Worm (Caenorhabditis elegans) whole organism, L3 larva: Measurements from ENCODE around the gene phy-4.

Source experiments
- R02D3.7 ChIP-seq: fragments of 150-350 bp; optimal IDR thresholded peaks from 2 replicates; lab custom pipeline; 2014; ENCODE audit warnings: missing biosample characterization, missing genetic modification characterization
- aly-2 ChIP-seq: fragments of 150-350 bp; optimal IDR thresholded peaks from 2 replicates; lab custom pipeline; 2014; ENCODE audit warnings: missing biosample characterization, missing genetic modification characterization
- ceh-16 ChIP-seq: sonication (generic microtip); optimal IDR thresholded peaks from 2 replicates; lab custom pipeline; 2017; ENCODE audit warnings: missing biosample characterization, missing genetic modification characterization
- ceh-28 ChIP-seq: fragments of 150-350 bp; optimal IDR thresholded peaks from 2 replicates; lab custom pipeline; 2014; ENCODE audit warnings: missing biosample characterization, missing genetic modification reagents, missing genetic modification characterization
- ceh-82 ChIP-seq: fragments of 150-350 bp; optimal IDR thresholded peaks from 2 replicates; lab custom pipeline; 2014; ENCODE audit warnings: missing biosample characterization, missing genetic modification characterization
- elt-1 ChIP-seq: fragments of 150-350 bp; optimal IDR thresholded peaks from 2 replicates; lab custom pipeline; 2014; ENCODE audit warnings: missing biosample characterization, missing genetic modification characterization
- elt-2 ChIP-seq: sonication (generic microtip); optimal IDR thresholded peaks from 2 replicates; lab custom pipeline; 2016; ENCODE audit warnings: missing genetic modification reagents, mild to moderate bottlenecking, missing genetic modification characterization, missing compliant biosample characterization
- fkh-10 ChIP-seq: sonication (generic microtip); optimal IDR thresholded peaks from 2 replicates; lab custom pipeline; 2017; ENCODE audit warnings: missing biosample characterization, missing genetic modification reagents, missing genetic modification characterization
- jun-1 ChIP-seq: fragments of 150-350 bp; optimal IDR thresholded peaks from 2 replicates; lab custom pipeline; 2014; ENCODE audit warnings: missing biosample characterization, missing genetic modification reagents, missing genetic modification characterization
- lin-15B ChIP-seq: fragments of 150-350 bp; optimal IDR thresholded peaks from 2 replicates; lab custom pipeline; 2014; ENCODE audit warnings: missing biosample characterization, missing genetic modification characterization
- lin-39 ChIP-seq: fragments of 150-350 bp; optimal IDR thresholded peaks from 2 replicates; lab custom pipeline; 2018; ENCODE audit warnings: missing biosample characterization, missing genetic modification reagents, missing genetic modification characterization
- lsy-12 ChIP-seq: sonication (generic microtip); optimal IDR thresholded peaks from 2 replicates; lab custom pipeline; 2016; ENCODE audit warnings: mild to moderate bottlenecking, missing genetic modification characterization, missing compliant biosample characterization
- mdl-1 ChIP-seq: fragments of 150-350 bp; optimal IDR thresholded peaks from 2 replicates; lab custom pipeline; 2014; ENCODE audit warnings: missing biosample characterization, missing genetic modification characterization
- nfya-1 ChIP-seq: sonication (generic microtip); optimal IDR thresholded peaks from 2 replicates; lab custom pipeline; 2017; ENCODE audit warnings: missing genetic modification characterization, mild to moderate bottlenecking, missing compliant biosample characterization, antibody characterized with exemption, moderate library complexity; ENCODE audit not compliant: insufficient read depth
- nhr-11 ChIP-seq: fragments of 150-350 bp; optimal IDR thresholded peaks from 2 replicates; lab custom pipeline; 2014; ENCODE audit warnings: missing biosample characterization, missing genetic modification characterization
- nhr-12 ChIP-seq: fragments of 150-350 bp; optimal IDR thresholded peaks from 2 replicates; lab custom pipeline; 2014; ENCODE audit warnings: missing biosample characterization, missing genetic modification characterization
- nhr-23 ChIP-seq: fragments of 150-350 bp; optimal IDR thresholded peaks from 2 replicates; lab custom pipeline; 2014; ENCODE audit warnings: missing biosample characterization, missing genetic modification reagents, missing genetic modification characterization
- nhr-28 ChIP-seq: fragments of 150-350 bp; optimal IDR thresholded peaks from 2 replicates; lab custom pipeline; 2014; ENCODE audit warnings: missing biosample characterization, missing genetic modification characterization
- nhr-43 ChIP-seq: sonication (generic microtip); optimal IDR thresholded peaks from 2 replicates; lab custom pipeline; 2016; ENCODE audit warnings: mild to moderate bottlenecking, missing genetic modification characterization, missing compliant biosample characterization; ENCODE audit not compliant: poor library complexity, severe bottlenecking
- nhr-67 ChIP-seq: fragments of 150-350 bp; optimal IDR thresholded peaks from 2 replicates; lab custom pipeline; 2014; ENCODE audit warnings: missing biosample characterization, missing genetic modification characterization
- nhr-76 ChIP-seq: fragments of 150-350 bp; sonication (generic microtip); optimal IDR thresholded peaks from 5 replicates; lab custom pipeline; 2014; ENCODE audit warnings: missing biosample characterization, missing genetic modification characterization
- nhr-77 ChIP-seq: fragments of 150-350 bp; optimal IDR thresholded peaks from 2 replicates; lab custom pipeline; 2014; ENCODE audit warnings: missing biosample characterization, missing genetic modification characterization
- pha-4 ChIP-seq: fragments of 150-350 bp; optimal IDR thresholded peaks from 2 replicates; lab custom pipeline; 2014; ENCODE audit warnings: missing biosample characterization, missing genetic modification reagents, missing genetic modification characterization
- pqm-1 ChIP-seq: fragments of 150-350 bp; optimal IDR thresholded peaks from 2 replicates; lab custom pipeline; 2017; ENCODE audit warnings: missing biosample characterization, missing genetic modification characterization, inconsistent platforms
- sea-2 ChIP-seq: fragments of 150-350 bp; sonication (generic microtip); optimal IDR thresholded peaks from 4 replicates; lab custom pipeline; 2014; ENCODE audit warnings: missing biosample characterization, missing genetic modification reagents, missing genetic modification characterization
- zag-1 ChIP-seq: fragments of 150-350 bp; optimal IDR thresholded peaks from 2 replicates; lab custom pipeline; 2014; ENCODE audit warnings: missing biosample characterization, missing genetic modification characterization
- ztf-11 ChIP-seq: fragments of 150-350 bp; optimal IDR thresholded peaks from 2 replicates; lab custom pipeline; 2014; ENCODE audit warnings: missing biosample characterization, missing genetic modification characterization

Gene phy-4

ce11 chrV:19467574-19467973, 45.9 kb downstream of the phy-4 start, which contains the start of gene Y43F8B.23:
Gene Y43F8B.23 (minus strand): TSS chrV:19467648.
- TF ChIP-seq pqm-1 (tag; lab: Kevin White, UChicago) = peak; percentile 63
- no peak for TF ChIP-seq fkh-10 (GFP tag; lab: Kevin White, UChicago)
- no peak for TF ChIP-seq ceh-28 (tag; lab: Kevin White, UChicago)
- no peak for TF ChIP-seq nhr-11 (tag; lab: Kevin White, UChicago)
- TF ChIP-seq nfya-1 (tag; lab: Kevin White, UChicago) = no peak
- no peak for TF ChIP-seq nhr-23 (tag; lab: Kevin White, UChicago)
- no peak for TF ChIP-seq nhr-76 (tag; lab: Kevin White, UChicago)
- no peak for TF ChIP-seq ztf-11
- TF ChIP-seq elt-1 (tag; lab: Kevin White, UChicago) = no peak
- TF ChIP-seq R02D3.7 = no peak
- TF ChIP-seq nhr-28 (tag; lab: Kevin White, UChicago) = no peak
- TF ChIP-seq ceh-16 (tag; lab: Kevin White, UChicago) = no peak
- TF ChIP-seq ceh-82 (tag; lab: Kevin White, UChicago) = no peak
- no peak for TF ChIP-seq nhr-77 (tag; lab: Kevin White, UChicago)
- no peak for TF ChIP-seq nhr-12 (tag; lab: Kevin White, UChicago)
- peak; percentile 41 for TF ChIP-seq jun-1 (tag; lab: Kevin White, UChicago)
- TF ChIP-seq pha-4 = peak; percentile 52
- peak; percentile 81 for TF ChIP-seq elt-2 (tag; lab: Kevin White, UChicago)
- TF ChIP-seq, all 47 proteins: peak for 4

ce11 chrV:19462612-19463011, 50.8 kb downstream of the phy-4 start, which contains the start of gene Y43F8B.25:
Gene Y43F8B.25 (plus strand): TSS chrV:19462912.
- TF ChIP-seq nhr-43 (tag; lab: Kevin White, UChicago) = no peak
- TF ChIP-seq mdl-1 (tag; lab: Kevin White, UChicago) = no peak
- no peak for TF ChIP-seq aly-2 (tag; lab: Kevin White, UChicago)
- no peak for TF ChIP-seq lsy-12 (tag; lab: Kevin White, UChicago)
- no peak for TF ChIP-seq lin-39 (tag; lab: Kevin White, UChicago)
- TF ChIP-seq zag-1 = no peak
- no peak for TF ChIP-seq sea-2 (GFP tag; lab: Kevin White, UChicago)
- TF ChIP-seq nhr-67 = no peak
- TF ChIP-seq R02D3.7 = no peak
- no peak for TF ChIP-seq nhr-23 (tag; lab: Kevin White, UChicago)
- no peak for TF ChIP-seq lin-15B
- TF ChIP-seq nhr-11 (tag; lab: Kevin White, UChicago) = no peak
